Fruit fly (Drosophila melanogaster) whole organism, embryonic: ENCODE data around the gene Acp26Aa.

Experiments
- ATbp ChIP-seq: fragments of 200-800 bp; sonication (Bioruptor generic); optimal IDR thresholded peaks from 2 replicates; lab custom pipeline; 2017; ENCODE audit warnings: missing biosample characterization, mild to moderate bottlenecking, missing genetic modification characterization, missing genetic modification reagents
- Ada2b ChIP-seq: fragments of 200-800 bp; sonication (Bioruptor generic); IDR thresholded peaks from 2 replicates; pipeline ENCODE4 v1.3.6; 2022; ENCODE audit warnings: missing biosample characterization, missing genetic modification characterization
- B-H2 ChIP-seq: fragments of 200-800 bp; sonication (Bioruptor generic); optimal IDR thresholded peaks from 2 replicates; lab custom pipeline; 2018; ENCODE audit warnings: missing biosample characterization, mild to moderate bottlenecking, missing genetic modification characterization
- CG10431 ChIP-seq: fragments of 200-800 bp; sonication (Bioruptor generic); optimal IDR thresholded peaks from 3 replicates; lab custom pipeline; 2018; ENCODE audit warnings: missing biosample characterization, mild to moderate bottlenecking, missing genetic modification characterization
- CG11456 ChIP-seq: fragments of 200-800 bp; sonication (Bioruptor generic); IDR thresholded peaks from 3 replicates; pipeline ENCODE4 v1.3.6; 2022; ENCODE audit warnings: missing biosample characterization, missing genetic modification characterization
- CG12236 ChIP-seq: fragments of 200-800 bp; sonication (Bioruptor generic); optimal IDR thresholded peaks from 2 replicates; lab custom pipeline; 2016; ENCODE audit warnings: missing biosample characterization, missing genetic modification characterization
- CG13424 ChIP-seq: fragments of 200-800 bp; sonication (Bioruptor generic); optimal IDR thresholded peaks from 2 replicates; lab custom pipeline; 2019; ENCODE audit warnings: missing biosample characterization, mild to moderate bottlenecking, missing genetic modification characterization, moderate library complexity
- CG13894 ChIP-seq: fragments of 200-800 bp; sonication (Bioruptor generic); optimal IDR thresholded peaks from 3 replicates; lab custom pipeline; 2018; ENCODE audit warnings: missing biosample characterization, mild to moderate bottlenecking, missing genetic modification characterization, moderate library complexity
- CG14667 ChIP-seq: fragments of 200-800 bp; sonication (Bioruptor generic); IDR thresholded peaks from 2 replicates; pipeline ENCODE4 v1.3.6; 2022; ENCODE audit warnings: missing biosample characterization, missing genetic modification characterization
- CG14965 ChIP-seq: fragments of 200-800 bp; sonication (Bioruptor generic); optimal IDR thresholded peaks from 2 replicates; lab custom pipeline; 2016; ENCODE audit warnings: missing biosample characterization, missing genetic modification characterization, borderline replicate concordance
- CG15269 ChIP-seq: fragments of 200-800 bp; sonication (Bioruptor generic); optimal IDR thresholded peaks from 2 replicates; lab custom pipeline; 2018; ENCODE audit warnings: missing biosample characterization, mild to moderate bottlenecking, missing genetic modification characterization, moderate library complexity
- CG15601 ChIP-seq: fragments of 200-800 bp; sonication (Bioruptor generic); optimal IDR thresholded peaks from 3 replicates; lab custom pipeline; 2019; ENCODE audit warnings: missing biosample characterization, mild to moderate bottlenecking, missing genetic modification characterization, moderate library complexity
- CG17359 ChIP-seq: fragments of 200-800 bp; sonication (Bioruptor generic); optimal IDR thresholded peaks from 3 replicates; lab custom pipeline; 2018; ENCODE audit warnings: missing biosample characterization, mild to moderate bottlenecking, missing genetic modification characterization, moderate library complexity
- CG17829 ChIP-seq: fragments of 200-800 bp; optimal IDR thresholded peaks from 2 replicates; lab custom pipeline; 2019; ENCODE audit warnings: missing biosample characterization, mild to moderate bottlenecking, missing genetic modification characterization, moderate library complexity
- CG18599 ChIP-seq: fragments of 200-800 bp; sonication (Bioruptor generic); optimal IDR thresholded peaks from 3 replicates; lab custom pipeline; 2017; ENCODE audit warnings: missing biosample characterization, missing genetic modification characterization, mild to moderate bottlenecking, moderate library complexity, missing genetic modification reagents
- CG2120 ChIP-seq: fragments of 200-800 bp; sonication (Bioruptor generic); optimal IDR thresholded peaks from 3 replicates; lab custom pipeline; 2016; ENCODE audit warnings: missing biosample characterization, missing genetic modification characterization
- CG2678 ChIP-seq: fragments of 200-800 bp; sonication (Bioruptor generic); optimal IDR thresholded peaks from 3 replicates; lab custom pipeline; 2019; ENCODE audit warnings: missing biosample characterization, mild to moderate bottlenecking, missing genetic modification characterization, moderate library complexity
- CG42726 ChIP-seq: fragments of 200-800 bp; sonication (Bioruptor generic); IDR thresholded peaks from 2 replicates; pipeline ENCODE4 v1.3.6; 2022; ENCODE audit warnings: missing biosample characterization, missing genetic modification characterization; ENCODE audit not compliant: partially characterized antibody
- CG4820 ChIP-seq: fragments of 200-800 bp; sonication (Bioruptor generic); optimal IDR thresholded peaks from 3 replicates; lab custom pipeline; 2016; ENCODE audit warnings: missing biosample characterization, missing genetic modification characterization
- CG4854 ChIP-seq: fragments of 200-800 bp; sonication (Bioruptor generic); optimal IDR thresholded peaks from 2 replicates; lab custom pipeline; 2016; ENCODE audit warnings: missing biosample characterization, missing genetic modification characterization, inconsistent platforms
- CG6654 ChIP-seq: fragments of 200-800 bp; sonication (Bioruptor generic); optimal IDR thresholded peaks from 2 replicates; lab custom pipeline; 2017; ENCODE audit warnings: missing biosample characterization, mild to moderate bottlenecking, missing genetic modification characterization
- CG8359 ChIP-seq: fragments of 200-800 bp; sonication (Bioruptor generic); optimal IDR thresholded peaks from 2 replicates; lab custom pipeline; 2017; ENCODE audit warnings: missing biosample characterization, mild to moderate bottlenecking, missing genetic modification characterization, borderline replicate concordance
- CG8388 ChIP-seq: fragments of 200-800 bp; sonication (Bioruptor generic); optimal IDR thresholded peaks from 2 replicates; lab custom pipeline; 2019; ENCODE audit warnings: missing biosample characterization, mild to moderate bottlenecking, missing genetic modification characterization, moderate library complexity
- CG8924 ChIP-seq: fragments of 200-800 bp; optimal IDR thresholded peaks from 3 replicates; lab custom pipeline; 2019; ENCODE audit warnings: missing biosample characterization, mild to moderate bottlenecking, missing genetic modification characterization, moderate library complexity
- CG9437 ChIP-seq: fragments of 200-800 bp; sonication (Bioruptor generic); optimal IDR thresholded peaks from 2 replicates; lab custom pipeline; 2018; ENCODE audit warnings: missing biosample characterization, mild to moderate bottlenecking, missing genetic modification characterization
- Lhr ChIP-seq: fragments of 200-800 bp; sonication (Bioruptor generic); optimal IDR thresholded peaks from 3 replicates; lab custom pipeline; 2017; ENCODE audit warnings: mild to moderate bottlenecking, missing biosample characterization, missing genetic modification reagents, missing genetic modification characterization
- Med ChIP-seq: fragments of 200-800 bp; sonication (Bioruptor generic); peaks from one replicate; lab custom pipeline; 2016; ENCODE audit warnings: missing biosample characterization, missing genetic modification characterization, mild to moderate bottlenecking, inconsistent platforms, moderate library complexity
- Sox100B ChIP-seq: fragments of 200-800 bp; sonication (Bioruptor generic); optimal IDR thresholded peaks from 3 replicates; lab custom pipeline; 2018; ENCODE audit warnings: missing biosample characterization, mild to moderate bottlenecking, missing genetic modification characterization
- Ssrp ChIP-seq: fragments of 200-800 bp; sonication (Bioruptor generic); optimal IDR thresholded peaks from 2 replicates; lab custom pipeline; 2018; ENCODE audit warnings: missing biosample characterization, mild to moderate bottlenecking, missing genetic modification characterization, moderate library complexity
- al ChIP-seq: fragments of 200-800 bp; sonication (Bioruptor generic); IDR thresholded peaks from 2 replicates; pipeline ENCODE4 v1.3.6; 2022; ENCODE audit warnings: missing biosample characterization, missing genetic modification characterization
- cas ChIP-seq: fragments of 200-800 bp; sonication (Bioruptor generic); IDR thresholded peaks from 2 replicates; pipeline ENCODE4 v1.3.6; 2022; ENCODE audit warnings: missing biosample characterization, missing genetic modification characterization
- cato ChIP-seq: fragments of 200-800 bp; sonication (Bioruptor generic); optimal IDR thresholded peaks from 2 replicates; lab custom pipeline; 2016; ENCODE audit warnings: missing biosample characterization, missing genetic modification characterization, borderline replicate concordance
- cwo ChIP-seq: fragments of 200-800 bp; sonication (Bioruptor generic); optimal IDR thresholded peaks from 3 replicates; lab custom pipeline; 2017; ENCODE audit warnings: missing biosample characterization, missing genetic modification characterization, mild to moderate bottlenecking, moderate library complexity, missing genetic modification reagents
- dan ChIP-seq: fragments of 200-800 bp; sonication (Bioruptor generic); IDR thresholded peaks from 2 replicates; pipeline ENCODE4 v1.3.6; 2022; ENCODE audit warnings: missing biosample characterization, missing genetic modification characterization
- dm ChIP-seq: fragments of 200-800 bp; sonication (Bioruptor generic); optimal IDR thresholded peaks from 3 replicates; lab custom pipeline; 2016; ENCODE audit warnings: missing biosample characterization, missing genetic modification characterization
- fd96Cb ChIP-seq: fragments of 200-800 bp; sonication (Bioruptor generic); optimal IDR thresholded peaks from 2 replicates; lab custom pipeline; 2018; ENCODE audit warnings: missing biosample characterization, mild to moderate bottlenecking, missing genetic modification characterization, moderate library complexity
- gcm ChIP-seq: fragments of 200-800 bp; sonication (Bioruptor generic); optimal IDR thresholded peaks from 2 replicates; lab custom pipeline; 2019; ENCODE audit warnings: missing biosample characterization, mild to moderate bottlenecking, missing genetic modification characterization, moderate library complexity
- jing ChIP-seq: fragments of 200-800 bp; sonication (Bioruptor generic); optimal IDR thresholded peaks from 2 replicates; lab custom pipeline; 2018; ENCODE audit warnings: missing biosample characterization, mild to moderate bottlenecking, missing genetic modification characterization
- jumu ChIP-seq: fragments of 200-800 bp; sonication (Bioruptor generic); optimal IDR thresholded peaks from 3 replicates; lab custom pipeline; 2016; ENCODE audit warnings: missing biosample characterization, missing genetic modification characterization
- luna ChIP-seq: fragments of 200-800 bp; sonication (Bioruptor generic); optimal IDR thresholded peaks from 2 replicates; lab custom pipeline; 2016; ENCODE audit warnings: missing biosample characterization, missing genetic modification characterization
- onecut ChIP-seq: fragments of 200-800 bp; sonication (Bioruptor generic); IDR thresholded peaks from 2 replicates; pipeline ENCODE4 v1.3.6; 2022; ENCODE audit warnings: missing biosample characterization, missing genetic modification characterization
- otp ChIP-seq: fragments of 200-800 bp; sonication (Bioruptor generic); IDR thresholded peaks from 3 replicates; pipeline ENCODE4, ENCODE4 v1.3.6; 2022; ENCODE audit warnings: missing biosample characterization, missing genetic modification characterization
- pros ChIP-seq: fragments of 200-800 bp; sonication (Bioruptor generic); optimal IDR thresholded peaks from 3 replicates; lab custom pipeline; 2019; ENCODE audit warnings: missing biosample characterization, mild to moderate bottlenecking, missing genetic modification characterization, moderate library complexity
- sc ChIP-seq, 3 experiments: fragments of >200 bp in 2 of 3; fragments of 200-800 bp in 1 of 3; sonication (Bioruptor generic) in 1 of 3; optimal IDR thresholded peaks; 2 replicates in 2 of 3; 3 replicates in 1 of 3; lab custom pipeline; 2017; ENCODE audit warnings: mild to moderate bottlenecking in 1 of 3, missing biosample characterization in 1 of 3, missing genetic modification characterization in 1 of 3, missing genetic modification reagents in 1 of 3
- scrt ChIP-seq: fragments of 200-800 bp; sonication (Bioruptor generic); optimal IDR thresholded peaks from 2 replicates; lab custom pipeline; 2018; ENCODE audit warnings: missing biosample characterization, mild to moderate bottlenecking, missing genetic modification characterization, moderate library complexity
- sens ChIP-seq: fragments of 200-800 bp; sonication (Bioruptor generic); peaks from one replicate; lab custom pipeline; 2016; ENCODE audit warnings: missing biosample characterization, missing genetic modification characterization
- sens-2 ChIP-seq: fragments of 200-800 bp; sonication (Bioruptor generic); IDR thresholded peaks from 2 replicates; pipeline ENCODE4 v1.3.6; 2022; ENCODE audit warnings: missing biosample characterization, missing genetic modification characterization
- slp2 ChIP-seq: fragments of 200-800 bp; sonication (Bioruptor generic); optimal IDR thresholded peaks from 2 replicates; lab custom pipeline; 2016; ENCODE audit warnings: missing biosample characterization, missing genetic modification characterization
- sob ChIP-seq: fragments of 200-800 bp; sonication (Bioruptor generic); IDR thresholded peaks from 2 replicates; pipeline ENCODE4 v1.3.6; 2022; ENCODE audit warnings: missing biosample characterization, missing genetic modification characterization

Gene Acp26Aa

DNA sequence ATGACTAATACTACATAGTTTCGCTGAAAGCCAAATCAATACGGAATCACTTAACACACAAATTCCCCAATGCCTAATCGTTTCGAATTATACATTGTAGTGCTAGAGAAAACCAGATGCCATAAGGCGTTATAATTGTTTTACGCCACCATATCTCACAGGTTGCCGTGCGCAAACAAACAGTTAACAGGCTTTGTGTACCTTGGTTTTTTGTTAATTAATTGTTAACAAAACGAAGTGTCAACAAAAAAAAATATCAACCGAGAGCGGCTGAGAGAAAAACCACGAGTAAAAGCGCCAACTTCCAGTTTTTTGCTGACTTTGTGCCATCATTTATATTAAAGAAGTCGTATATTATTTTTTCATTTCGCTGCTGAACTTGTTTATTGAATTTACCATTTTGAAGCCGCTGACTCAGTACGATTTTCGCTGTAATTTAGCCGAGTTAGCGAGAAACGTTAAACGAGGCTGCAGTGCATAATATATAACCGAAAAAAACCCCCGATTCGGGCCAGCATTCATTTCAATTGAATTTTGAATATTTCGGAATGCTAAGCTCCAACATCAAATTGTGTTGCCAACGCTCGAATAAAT is 17.1 kb downstream of the Acp26Aa start (continued):
- TF ChIP-seq cwo (GFP tag; lab: Kevin White, UChicago) (no peak), jing (GFP tag; lab: Kevin White, UChicago) (no peak), gcm (GFP tag; lab: Kevin White, UChicago) (no peak), B-H2 (GFP tag; lab: Kevin White, UChicago) (peak; percentile 79), pros (GFP tag; lab: Kevin White, UChicago) (no peak), sob (GFP tag; lab: Robert Waterston, UW) (peak; percentile 51; the same call in 1 of the 2 replicates), CG13894 (tag; lab: Kevin White, UChicago) (peak; percentile 29), CG4820 (GFP tag; lab: Kevin White, UChicago) (no peak), CG2678 (tag; lab: Kevin White, UChicago) (peak; percentile 67), CG4854 (peak; percentile 5), scrt (GFP tag; lab: Kevin White, UChicago) (peak; percentile 13), CG15269 (tag; lab: Kevin White, UChicago) (peak; percentile 56), ATbp (peak; percentile 57), Ada2b (GFP tag; lab: Robert Waterston, UW) (no peak), dm (GFP tag; lab: Kevin White, UChicago) (no peak), CG13424 (tag; lab: Kevin White, UChicago) (peak; percentile 46), sc (optimal IDR thresholded peaks at IDR 0.05; lab: Kevin White, UChicago) (no peak), sc (GFP tag; optimal IDR thresholded peaks at IDR 0.05; lab: Kevin White, UChicago) (no peak), CG42726 (GFP tag; lab: Robert Waterston, UW) (no peak), CG8924 (no peak), CG8359 (GFP tag; lab: Kevin White, UChicago) (no peak), sens (GFP tag; lab: Kevin White, UChicago) (peak; percentile 69), CG17359 (tag; lab: Kevin White, UChicago) (peak; percentile 20), luna (no peak), Med (GFP tag; lab: Kevin White, UChicago) (peak; percentile 85), CG2120 (GFP tag; lab: Kevin White, UChicago) (peak; percentile 31), CG18599 (GFP tag; lab: Kevin White, UChicago) (peak; percentile 62), al (GFP tag; lab: Robert Waterston, UW) (no peak), CG10431 (no peak), CG12236 (GFP tag; lab: Kevin White, UChicago) (no peak), CG8388 (no peak), CG11456 (GFP tag; lab: Robert Waterston, UW) (no peak), Lhr (GFP tag; lab: Kevin White, UChicago) (no peak), CG14965 (no peak), dan (no peak), CG15601 (tag; lab: Kevin White, UChicago) (no peak), Sox100B (GFP tag; lab: Kevin White, UChicago) (peak; percentile 48), jumu (GFP tag; lab: Kevin White, UChicago) (no peak), slp2 (GFP tag; lab: Kevin White, UChicago) (no peak), CG17829 (tag; lab: Kevin White, UChicago) (no peak), onecut (GFP tag; lab: Robert Waterston, UW) (0 out of 2 replicates have a peak, but pooled peaks have one; percentile 11), Ssrp (no peak), otp (GFP tag; lab: Robert Waterston, UW) (0 out of 3 replicates have a peak, but pooled peaks have one; percentile 44), CG6654 (no peak), CG9437 (GFP tag; lab: Kevin White, UChicago) (no peak), cato (GFP tag; lab: Kevin White, UChicago) (no peak), fd96Cb (tag; lab: Kevin White, UChicago) (no peak), CG14667 (GFP tag; lab: Robert Waterston, UW) (no peak), sens-2 (GFP tag; lab: Robert Waterston, UW) (no peak), cas (GFP tag; lab: Robert Waterston, UW) (no peak)
